Fruit fly (Drosophila melanogaster) whole organism, adult: ENCODE results near the gene Dref.
A peak's percentile ranks its signal among the peaks of the same experiment; 100 is the strongest.

Experiments used
- CG11617 ChIP-seq: fragments of 200-800 bp; sonication (Bioruptor generic); optimal IDR thresholded peaks from 2 replicates; lab custom pipeline; 2017; ENCODE audit warnings: mild to moderate bottlenecking, missing biosample characterization, missing genetic modification reagents, missing genetic modification characterization
- CG12768 ChIP-seq: fragments of 200-800 bp; sonication (Bioruptor generic); optimal IDR thresholded peaks from 2 replicates; lab custom pipeline; 2017; ENCODE audit warnings: missing biosample characterization, missing genetic modification characterization, mild to moderate bottlenecking, moderate library complexity, missing genetic modification reagents
- CG14711 ChIP-seq: fragments of 200-800 bp; sonication (Bioruptor generic); optimal IDR thresholded peaks from 2 replicates; lab custom pipeline; 2018; ENCODE audit warnings: missing biosample characterization, mild to moderate bottlenecking, missing genetic modification characterization, moderate library complexity
- CG1620 ChIP-seq: fragments of 200-800 bp; sonication (Bioruptor generic); optimal IDR thresholded peaks from 2 replicates; lab custom pipeline; 2016; ENCODE audit warnings: missing biosample characterization, missing genetic modification characterization
- CG33017 ChIP-seq: fragments of 200-800 bp; sonication (Bioruptor generic); optimal IDR thresholded peaks from 2 replicates; lab custom pipeline; 2018; ENCODE audit warnings: missing biosample characterization, mild to moderate bottlenecking, missing genetic modification characterization, moderate library complexity
- CG5204 ChIP-seq: fragments of 200-800 bp; sonication (Bioruptor generic); optimal IDR thresholded peaks from 2 replicates; lab custom pipeline; 2016; ENCODE audit warnings: missing biosample characterization, missing genetic modification characterization
- CG7045 ChIP-seq: fragments of 200-800 bp; sonication (Bioruptor generic); optimal IDR thresholded peaks from 2 replicates; lab custom pipeline; 2017; ENCODE audit warnings: missing biosample characterization, mild to moderate bottlenecking, missing genetic modification characterization
- CG7101 ChIP-seq: fragments of 200-800 bp; sonication (Bioruptor generic); optimal IDR thresholded peaks from 2 replicates; lab custom pipeline; 2018; ENCODE audit warnings: missing biosample characterization, mild to moderate bottlenecking, missing genetic modification characterization, moderate library complexity
- Clk ChIP-seq: fragments of 200-800 bp; sonication (Bioruptor generic); optimal IDR thresholded peaks from 2 replicates; lab custom pipeline; 2017; ENCODE audit warnings: missing biosample characterization, missing genetic modification characterization
- Crg-1 ChIP-seq: fragments of 200-800 bp; sonication (Bioruptor generic); optimal IDR thresholded peaks from 2 replicates; lab custom pipeline; 2016; ENCODE audit warnings: missing biosample characterization, missing genetic modification characterization
- Hr96 ChIP-seq: fragments of 200-800 bp; sonication (Bioruptor generic); optimal IDR thresholded peaks from 2 replicates; lab custom pipeline; 2016; ENCODE audit warnings: missing biosample characterization, missing genetic modification characterization
- Mnt ChIP-seq: fragments of 200-800 bp; sonication (Bioruptor generic); optimal IDR thresholded peaks from 2 replicates; lab custom pipeline; 2016; ENCODE audit warnings: missing biosample characterization, mild to moderate bottlenecking, missing genetic modification characterization
- bab1 ChIP-seq: fragments of 200-800 bp; sonication (Bioruptor generic); optimal IDR thresholded peaks from 3 replicates; lab custom pipeline; 2019; ENCODE audit warnings: missing biosample characterization, mild to moderate bottlenecking, missing genetic modification characterization, moderate library complexity
- cic ChIP-seq: fragments of 200-800 bp; sonication (Bioruptor generic); optimal IDR thresholded peaks from 2 replicates; lab custom pipeline; 2017; ENCODE audit warnings: missing biosample characterization, mild to moderate bottlenecking, missing genetic modification characterization, moderate library complexity
- cnc ChIP-seq, 2 experiments: fragments of >200 bp; optimal IDR thresholded peaks; 2 replicates each; lab custom pipeline; 2017
- kay ChIP-seq: fragments of 200-800 bp; sonication (Bioruptor generic); peaks from one replicate; lab custom pipeline; 2016; ENCODE audit warnings: missing biosample characterization, missing genetic modification characterization, borderline replicate concordance
- ovo ChIP-seq: fragments of 200-800 bp; sonication (Bioruptor generic); optimal IDR thresholded peaks from 2 replicates; lab custom pipeline; 2016; ENCODE audit warnings: missing biosample characterization, missing genetic modification characterization
- pad ChIP-seq: fragments of 200-800 bp; sonication (Bioruptor generic); optimal IDR thresholded peaks from 3 replicates; lab custom pipeline; 2017; ENCODE audit warnings: missing biosample characterization, missing genetic modification characterization, mild to moderate bottlenecking, moderate library complexity, missing genetic modification reagents
- tj ChIP-seq: fragments of 200-800 bp; sonication (Bioruptor generic); optimal IDR thresholded peaks from 3 replicates; lab custom pipeline; 2017; ENCODE audit warnings: missing biosample characterization, mild to moderate bottlenecking, missing genetic modification characterization, moderate library complexity
- toe ChIP-seq: fragments of 200-800 bp; sonication (Bioruptor generic); optimal IDR thresholded peaks from 2 replicates; lab custom pipeline; 2016; ENCODE audit warnings: missing biosample characterization, missing genetic modification characterization

The Dref gene

DNA sequence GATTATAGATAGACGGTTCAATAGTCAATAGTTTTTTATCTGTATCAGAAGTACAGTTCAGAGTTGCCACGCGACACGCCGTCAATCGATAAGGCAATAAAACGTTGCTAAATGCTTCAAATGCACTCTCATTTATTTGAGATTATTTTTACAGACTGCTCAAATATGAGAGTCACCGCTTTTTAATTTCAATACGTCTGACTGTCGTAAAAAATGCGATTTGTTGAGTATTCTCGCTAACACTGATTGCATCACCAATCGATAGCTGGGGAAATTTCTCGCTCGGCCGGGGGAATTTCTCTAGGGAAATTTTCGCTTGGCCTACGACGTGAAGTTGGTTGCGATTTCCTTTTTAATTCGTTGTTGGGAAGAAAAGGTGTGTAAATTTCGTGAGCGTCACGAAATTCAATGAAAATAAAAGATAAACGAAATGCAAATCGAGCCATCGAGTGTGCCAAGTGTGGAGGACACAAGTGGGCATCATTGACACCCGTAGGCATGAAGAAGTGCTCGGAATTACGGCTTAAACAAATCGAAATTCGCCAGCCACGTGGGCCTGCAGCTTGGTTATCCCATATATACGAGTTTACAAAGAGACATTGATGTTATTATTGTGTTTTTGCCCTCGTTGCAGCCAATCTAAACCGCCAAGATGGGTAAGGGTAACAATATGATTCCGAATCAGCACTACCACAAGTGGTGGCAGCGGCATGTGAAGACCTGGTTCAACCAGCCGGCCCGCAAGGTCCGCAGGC lies at the start of gene Dref, which contains the start of gene RpL13:
TSS of gene Dref (minus strand) at position 247 of the 755 bp plus-strand sequence.
TSS of gene RpL13 (plus strand) at position 331 of the 755 bp plus-strand sequence.
- TF ChIP-seq ovo: peak; percentile 92
- TF ChIP-seq CG12768 (GFP tag; lab: Kevin White, UChicago): peak; percentile 94
- peak; percentile 93 for TF ChIP-seq CG7045 (GFP tag; lab: Kevin White, UChicago)
- peak; percentile 94 for TF ChIP-seq bab1
- TF ChIP-seq CG7101 (tag; lab: Kevin White, UChicago): peak; percentile 95
- peak; percentile 82 for TF ChIP-seq pad (GFP tag; lab: Kevin White, UChicago)
- peak; percentile 92 for TF ChIP-seq toe (GFP tag; lab: Kevin White, UChicago)
- TF ChIP-seq Mnt: peak; percentile 96
- TF ChIP-seq CG1620 (GFP tag; lab: Kevin White, UChicago): peak; percentile 84
- peak; percentile 96 for TF ChIP-seq Hr96
- TF ChIP-seq CG33017 (tag; lab: Kevin White, UChicago): peak; percentile 91
- TF ChIP-seq CG14711 (tag; lab: Kevin White, UChicago): peak; percentile 99
- TF ChIP-seq cic (GFP tag; lab: Kevin White, UChicago): peak; percentile 80
- peak; percentile 76 for TF ChIP-seq Clk (GFP tag; lab: Kevin White, UChicago)
- peak; percentile 89 for TF ChIP-seq Crg-1 (GFP tag; lab: Kevin White, UChicago)
- no peak for TF ChIP-seq CG5204 (GFP tag; lab: Kevin White, UChicago)
- TF ChIP-seq tj (GFP tag; lab: Kevin White, UChicago): peak; percentile 79
- TF ChIP-seq cnc (optimal IDR thresholded peaks at IDR 0.05; lab: Kevin White, UChicago): no peak
- TF ChIP-seq kay (GFP tag; lab: Kevin White, UChicago): no peak
- TF ChIP-seq CG11617 (GFP tag; lab: Kevin White, UChicago): peak; percentile 97

DNA sequence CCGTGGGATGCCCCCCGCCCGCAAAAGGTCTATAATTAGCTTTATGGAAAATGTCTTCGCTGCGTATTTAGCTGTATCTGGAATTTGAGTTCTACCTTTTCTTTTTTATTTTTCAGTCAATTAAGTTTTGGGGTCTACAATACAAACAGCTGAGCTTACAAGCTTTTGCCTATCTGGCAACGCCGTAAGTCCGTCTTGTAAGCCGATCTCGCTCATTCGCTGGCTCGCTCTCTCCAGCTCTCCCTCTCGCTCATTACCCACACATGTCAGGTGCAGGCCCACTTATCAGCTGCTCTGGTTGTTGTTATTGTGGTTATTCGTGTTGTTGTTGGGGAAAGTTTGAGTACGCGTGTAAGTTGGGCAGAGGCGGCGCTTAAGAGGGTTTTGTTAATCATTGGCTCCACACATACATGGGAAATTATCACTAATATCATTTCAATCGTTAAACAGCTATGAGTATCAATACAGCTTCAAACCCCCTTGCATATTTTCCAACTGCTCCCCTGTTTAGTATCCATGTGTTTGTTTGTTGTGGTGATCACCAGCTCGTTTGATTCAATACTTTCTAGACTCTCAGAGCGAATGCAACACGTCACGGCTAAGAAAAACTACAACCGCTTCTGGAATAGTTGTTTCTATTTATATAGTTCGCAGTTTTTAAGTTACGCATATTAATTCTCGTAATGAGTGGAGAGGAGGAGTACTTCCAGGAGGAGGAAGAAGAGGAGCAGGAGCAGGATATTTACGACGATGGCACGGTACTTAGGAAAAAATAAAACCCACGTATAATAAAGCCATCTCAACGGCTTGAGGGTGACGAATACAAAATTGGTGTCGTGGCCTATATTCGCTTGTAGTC lies 43.0 kb upstream of the Dref start:
- peak; percentile 98 for TF ChIP-seq Crg-1 (GFP tag; lab: Kevin White, UChicago)
- peak; percentile 91 for TF ChIP-seq ovo
- peak; percentile 97 for TF ChIP-seq kay (GFP tag; lab: Kevin White, UChicago)
- peak; percentile 98 for TF ChIP-seq CG1620 (GFP tag; lab: Kevin White, UChicago)
- TF ChIP-seq CG14711 (tag; lab: Kevin White, UChicago): peak; percentile 96
- peak; percentile 94 for TF ChIP-seq pad (GFP tag; lab: Kevin White, UChicago)
- peak; percentile 99 for TF ChIP-seq CG12768 (GFP tag; lab: Kevin White, UChicago)
- TF ChIP-seq Mnt: peak; percentile 98
- TF ChIP-seq toe (GFP tag; lab: Kevin White, UChicago): peak; percentile 99
- peak; percentile 98 for TF ChIP-seq Clk (GFP tag; lab: Kevin White, UChicago)
- peak; percentile 99 for TF ChIP-seq CG5204 (GFP tag; lab: Kevin White, UChicago)
- TF ChIP-seq CG7101 (tag; lab: Kevin White, UChicago): peak; percentile 99
- peak; percentile 99 for TF ChIP-seq bab1
- TF ChIP-seq CG33017 (tag; lab: Kevin White, UChicago): peak; percentile 99
- peak; percentile 99 for TF ChIP-seq Hr96
- TF ChIP-seq CG7045 (GFP tag; lab: Kevin White, UChicago): peak; percentile 99
- peak; percentile 80 for TF ChIP-seq tj (GFP tag; lab: Kevin White, UChicago)
- TF ChIP-seq cic (GFP tag; lab: Kevin White, UChicago): peak; percentile 97
- TF ChIP-seq CG11617 (GFP tag; lab: Kevin White, UChicago): peak; percentile 97
- TF ChIP-seq cnc (optimal IDR thresholded peaks at IDR 0.05; lab: Kevin White, UChicago): no peak

DNA sequence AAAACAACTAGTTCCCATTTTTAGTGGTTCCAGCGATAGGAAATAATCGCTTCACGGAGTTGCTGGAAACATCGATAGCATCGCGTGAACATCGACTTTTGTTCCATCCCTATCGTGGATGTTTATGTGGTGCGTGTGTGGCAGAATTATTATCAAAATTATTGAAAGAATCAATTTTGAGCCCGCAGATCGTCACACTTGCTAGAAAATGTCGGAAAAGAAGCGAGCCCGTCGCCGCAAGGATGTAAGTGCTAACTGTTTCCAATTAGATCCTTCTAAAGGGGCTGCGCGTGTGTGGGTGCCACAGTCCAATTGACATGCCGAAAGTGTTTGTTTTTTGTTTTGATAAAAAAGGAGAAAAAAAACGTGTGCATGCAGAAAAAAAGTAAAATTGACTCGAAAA lies 42.3 kb upstream of the Dref start, which contains the start of gene Trp1:
TSS of gene Trp1 (plus strand) at position 89 of the 403 bp plus-strand sequence.
- TF ChIP-seq toe (GFP tag; lab: Kevin White, UChicago) (peak; percentile 19), ovo (no peak), CG5204 (GFP tag; lab: Kevin White, UChicago) (peak; percentile 18), Mnt (peak; percentile 20), CG7101 (tag; lab: Kevin White, UChicago) (peak; percentile 6), CG11617 (GFP tag; lab: Kevin White, UChicago) (no peak), Crg-1 (GFP tag; lab: Kevin White, UChicago) (no peak), Hr96 (peak; percentile 25), kay (GFP tag; lab: Kevin White, UChicago) (peak; percentile 24)

DNA sequence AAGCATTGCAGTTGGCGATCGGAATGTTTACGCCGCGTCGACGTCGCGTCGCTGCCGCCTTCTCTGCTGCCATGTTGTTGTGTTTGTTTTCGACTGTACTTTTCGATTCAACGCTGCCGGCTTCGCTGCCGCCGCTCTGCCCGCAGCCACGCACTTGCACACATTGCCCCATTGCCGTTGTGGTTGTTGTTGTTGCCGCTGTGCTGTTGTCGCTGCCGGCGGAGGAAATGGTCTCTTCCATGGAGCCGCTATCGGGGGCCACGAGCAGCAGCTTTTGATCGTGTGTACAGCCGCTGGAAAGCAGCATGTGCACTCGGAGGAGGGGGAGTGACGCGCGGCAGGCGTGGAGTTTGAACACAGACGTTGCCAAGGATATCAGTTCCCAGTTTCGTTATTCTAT lies 37.5 kb upstream of the Dref start:
- TF ChIP-seq cnc (optimal IDR thresholded peaks at IDR 0.05; lab: Kevin White, UChicago) (no peak), cic (GFP tag; lab: Kevin White, UChicago) (no peak), CG14711 (tag; lab: Kevin White, UChicago) (no peak), CG33017 (tag; lab: Kevin White, UChicago) (no peak), Mnt (no peak)

- TF ChIP-seq tj (GFP tag; lab: Kevin White, UChicago): peak; percentile 15
- peak; percentile 77 for TF ChIP-seq CG1620 (GFP tag; lab: Kevin White, UChicago)
- peak; percentile 76 for TF ChIP-seq toe (GFP tag; lab: Kevin White, UChicago)
- peak; percentile 3 to 47 for TF ChIP-seq cnc (optimal IDR thresholded peaks at IDR 0.05; lab: Kevin White, UChicago)
- peak; percentile 61 for TF ChIP-seq bab1
- peak; percentile 71 for TF ChIP-seq Mnt
- peak; percentile 45 for TF ChIP-seq CG7045 (GFP tag; lab: Kevin White, UChicago)
- TF ChIP-seq cic (GFP tag; lab: Kevin White, UChicago): no peak
- peak; percentile 59 for TF ChIP-seq ovo
- TF ChIP-seq kay (GFP tag; lab: Kevin White, UChicago): no peak
- peak; percentile 44 for TF ChIP-seq CG33017 (tag; lab: Kevin White, UChicago)
- TF ChIP-seq pad (GFP tag; lab: Kevin White, UChicago): peak; percentile 65
- peak; percentile 25 for TF ChIP-seq Clk (GFP tag; lab: Kevin White, UChicago)
- TF ChIP-seq CG12768 (GFP tag; lab: Kevin White, UChicago): peak; percentile 66
- peak; percentile 33 for TF ChIP-seq CG11617 (GFP tag; lab: Kevin White, UChicago)
- peak; percentile 51 for TF ChIP-seq Hr96
- TF ChIP-seq CG7101 (tag; lab: Kevin White, UChicago): peak; percentile 77
- peak; percentile 77 for TF ChIP-seq Crg-1 (GFP tag; lab: Kevin White, UChicago)
- peak; percentile 44 for TF ChIP-seq CG14711 (tag; lab: Kevin White, UChicago)
- peak; percentile 44 for TF ChIP-seq CG5204 (GFP tag; lab: Kevin White, UChicago)
Measured at dm6 chr2L:10003593-10003992, 36.6 kb upstream of the Dref start, which contains the start of gene Ndf. Gene Ndf (plus strand): TSS chr2L:10003832.
